Worm (Caenorhabditis elegans) whole organism, mixed stage, embryonic: ENCODE data around the gene sru-31.

ENCODE experiments used
- M03D4.4 ChIP-seq: sonication (generic microtip); optimal IDR thresholded peaks from 2 replicates; lab custom pipeline; 2017; ENCODE audit warnings: mild to moderate bottlenecking, missing genetic modification characterization, missing compliant biosample characterization
- bed-3 ChIP-seq: fragments of 200-800 bp; sonication (Bioruptor generic); optimal IDR thresholded peaks from 3 replicates; lab custom pipeline; 2018; ENCODE audit warnings: mild to moderate bottlenecking, missing genetic modification characterization, moderate library complexity, missing compliant biosample characterization
- blmp-1 ChIP-seq: fragments of 150-350 bp; optimal IDR thresholded peaks from 2 replicates; lab custom pipeline; 2014; ENCODE audit warnings: missing biosample characterization, missing genetic modification characterization
- ceh-39 ChIP-seq: fragments of 150-350 bp; optimal IDR thresholded peaks from 2 replicates; lab custom pipeline; 2014; ENCODE audit warnings: missing biosample characterization, missing genetic modification characterization
- ceh-43 ChIP-seq: fragments of 200-800 bp; sonication (Bioruptor generic); optimal IDR thresholded peaks from 2 replicates; lab custom pipeline; 2018; ENCODE audit warnings: mild to moderate bottlenecking, missing genetic modification characterization, moderate library complexity, missing compliant biosample characterization
- ces-1 ChIP-seq: fragments of 150-350 bp; optimal IDR thresholded peaks from 2 replicates; lab custom pipeline; 2014; ENCODE audit warnings: missing biosample characterization, missing genetic modification reagents, missing genetic modification characterization
- cnd-1 ChIP-seq: fragments of 200-800 bp; sonication (Bioruptor generic); optimal IDR thresholded peaks from 2 replicates; lab custom pipeline; 2018; ENCODE audit warnings: mild to moderate bottlenecking, missing genetic modification characterization, missing compliant biosample characterization
- drap-1 ChIP-seq: fragments of 200-800 bp; sonication (Bioruptor generic); optimal IDR thresholded peaks from 3 replicates; lab custom pipeline; 2018; ENCODE audit warnings: mild to moderate bottlenecking, missing genetic modification characterization, missing compliant biosample characterization
- elt-1 ChIP-seq: sonication (generic microtip); optimal IDR thresholded peaks from 2 replicates; lab custom pipeline; 2017; ENCODE audit warnings: missing genetic modification characterization, mild to moderate bottlenecking, missing compliant biosample characterization, antibody characterized with exemption, moderate library complexity, borderline replicate concordance; ENCODE audit not compliant: insufficient read depth
- elt-3 ChIP-seq: fragments of 150-350 bp; optimal IDR thresholded peaks from 2 replicates; lab custom pipeline; 2014; ENCODE audit warnings: missing biosample characterization, missing genetic modification characterization
- flh-1 ChIP-seq: fragments of 200-800 bp; sonication (Bioruptor generic); optimal IDR thresholded peaks from 2 replicates; lab custom pipeline; 2018; ENCODE audit warnings: mild to moderate bottlenecking, missing genetic modification characterization, moderate library complexity, missing compliant biosample characterization
- ham-2 ChIP-seq: fragments of 200-800 bp; sonication (Bioruptor generic); optimal IDR thresholded peaks from 2 replicates; lab custom pipeline; 2018; ENCODE audit warnings: mild to moderate bottlenecking, missing genetic modification characterization, missing compliant biosample characterization
- hlh-1 ChIP-seq: fragments of 150-350 bp; optimal IDR thresholded peaks from 2 replicates; lab custom pipeline; 2014; ENCODE audit warnings: missing biosample characterization, missing genetic modification reagents, missing genetic modification characterization
- lin-13 ChIP-seq: fragments of 150-350 bp; optimal IDR thresholded peaks from 2 replicates; lab custom pipeline; 2014; ENCODE audit warnings: missing biosample characterization, missing genetic modification characterization
- lin-32 ChIP-seq: fragments of 200-800 bp; sonication (Bioruptor generic); optimal IDR thresholded peaks from 2 replicates; lab custom pipeline; 2018; ENCODE audit warnings: mild to moderate bottlenecking, missing genetic modification characterization, missing compliant biosample characterization
- lsy-2 ChIP-seq: fragments of 150-350 bp; optimal IDR thresholded peaks from 2 replicates; lab custom pipeline; 2014; ENCODE audit warnings: missing biosample characterization, missing genetic modification characterization
- mab-5 ChIP-seq: fragments of 150-350 bp; optimal IDR thresholded peaks from 2 replicates; lab custom pipeline; 2014; ENCODE audit warnings: missing biosample characterization, missing genetic modification characterization
- mep-1 ChIP-seq: fragments of 150-350 bp; optimal IDR thresholded peaks from 2 replicates; lab custom pipeline; 2017; ENCODE audit warnings: missing biosample characterization, missing genetic modification reagents, missing genetic modification characterization, inconsistent platforms
- mls-2 ChIP-seq: sonication (generic microtip); optimal IDR thresholded peaks from 2 replicates; lab custom pipeline; 2016; ENCODE audit warnings: mild to moderate bottlenecking, missing genetic modification characterization, moderate library complexity, missing compliant biosample characterization
- nhr-12 ChIP-seq: fragments of 150-350 bp; optimal IDR thresholded peaks from 2 replicates; lab custom pipeline; 2014; ENCODE audit warnings: missing biosample characterization, missing genetic modification characterization
- nhr-2 ChIP-seq: fragments of 150-350 bp; optimal IDR thresholded peaks from 2 replicates; lab custom pipeline; 2014; ENCODE audit warnings: missing biosample characterization, missing genetic modification characterization
- nhr-237 ChIP-seq: fragments of 150-350 bp; optimal IDR thresholded peaks from 2 replicates; lab custom pipeline; 2014; ENCODE audit warnings: missing biosample characterization, missing genetic modification characterization
- nhr-28 ChIP-seq: fragments of 150-350 bp; optimal IDR thresholded peaks from 2 replicates; lab custom pipeline; 2014; ENCODE audit warnings: missing biosample characterization, missing genetic modification characterization
- nhr-76 ChIP-seq: sonication (generic microtip); optimal IDR thresholded peaks from 2 replicates; lab custom pipeline; 2017; ENCODE audit warnings: missing biosample characterization, missing genetic modification characterization
- pha-4 ChIP-seq: fragments of 150-350 bp; optimal IDR thresholded peaks from 2 replicates; lab custom pipeline; 2018; ENCODE audit warnings: missing biosample characterization, missing genetic modification reagents, missing genetic modification characterization
- sptf-1 ChIP-seq: sonication (generic microtip); optimal IDR thresholded peaks from 2 replicates; lab custom pipeline; 2017; ENCODE audit warnings: mild to moderate bottlenecking, missing genetic modification characterization, moderate library complexity, missing compliant biosample characterization
- tbx-8 ChIP-seq: fragments of 200-800 bp; sonication (Bioruptor generic); optimal IDR thresholded peaks from 2 replicates; lab custom pipeline; 2018; ENCODE audit warnings: mild to moderate bottlenecking, missing genetic modification characterization, moderate library complexity, missing compliant biosample characterization
- unc-120 ChIP-seq: sonication (generic microtip); optimal IDR thresholded peaks from 2 replicates; lab custom pipeline; 2017; ENCODE audit warnings: missing genetic modification characterization, missing compliant biosample characterization; ENCODE audit not compliant: poor library complexity, severe bottlenecking
- unc-39 ChIP-seq: fragments of 150-350 bp; optimal IDR thresholded peaks from 2 replicates; lab custom pipeline; 2014; ENCODE audit warnings: missing biosample characterization, missing genetic modification characterization
- unc-62 ChIP-seq: fragments of 150-350 bp; optimal IDR thresholded peaks from 2 replicates; lab custom pipeline; 2014; ENCODE audit warnings: missing biosample characterization, missing genetic modification reagents, missing genetic modification characterization
- zip-8 ChIP-seq: fragments of 150-350 bp; optimal IDR thresholded peaks from 2 replicates; lab custom pipeline; 2014; ENCODE audit warnings: missing biosample characterization, missing genetic modification characterization

sru-31 gene

DNA sequence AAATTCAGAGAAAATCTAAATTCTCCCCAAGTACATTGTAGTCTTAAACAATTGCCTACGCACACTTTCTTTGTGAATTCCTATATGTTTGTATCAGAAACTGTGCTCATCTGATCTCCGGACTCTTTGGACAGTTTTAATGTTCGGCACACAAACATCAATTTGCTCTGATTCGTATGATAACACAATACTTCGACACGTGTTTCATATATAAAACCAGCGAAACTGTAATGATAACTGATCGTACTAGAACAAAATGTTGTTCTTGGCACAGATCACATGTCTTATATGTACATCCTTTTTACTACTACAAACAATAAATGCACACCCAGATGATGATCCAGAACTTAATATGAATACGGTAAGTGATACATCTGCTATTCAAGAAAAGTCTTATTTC is 25.2 kb upstream of the sru-31 start, which contains the start of gene lipl-2:
Gene lipl-2, plus strand, starts transcription at position 236 of the 400 bp plus-strand sequence.
- TF ChIP-seq nhr-76 (tag; lab: Kevin White, UChicago) (no peak), unc-39 (tag; lab: Kevin White, UChicago) (no peak), elt-1 (tag; lab: Kevin White, UChicago) (no peak), nhr-2 (tag; lab: Kevin White, UChicago) (no peak), ceh-39 (tag; lab: Kevin White, UChicago) (no peak), drap-1 (GFP tag; lab: Kevin White, UChicago) (no peak), cnd-1 (tag; lab: Kevin White, UChicago) (no peak), tbx-8 (GFP tag; lab: Kevin White, UChicago) (no peak), bed-3 (GFP tag; lab: Kevin White, UChicago) (no peak), flh-1 (no peak)
- TF ChIP-seq, all 35 proteins: peak for 0

DNA sequence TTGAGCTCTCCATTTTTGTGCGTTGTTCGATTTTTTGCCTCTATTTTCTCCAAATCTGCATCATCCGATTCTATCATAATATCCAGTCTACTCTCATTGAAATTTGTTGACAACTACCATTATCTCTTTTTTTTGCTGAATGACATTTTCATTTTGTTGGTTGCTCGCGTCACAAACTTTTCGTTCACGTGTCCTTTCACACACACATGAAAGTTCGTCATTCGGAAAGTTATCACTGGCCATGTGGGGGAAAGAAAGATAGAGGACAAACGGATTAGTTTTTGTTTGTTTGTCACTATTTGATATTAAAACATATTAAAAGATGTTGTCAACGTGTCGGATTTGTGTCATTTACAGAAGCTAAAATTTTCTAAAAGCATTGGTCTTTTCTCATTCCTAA is 21.5 kb upstream of the sru-31 start:
- TF ChIP-seq zip-8 (tag; lab: Kevin White, UChicago) (no peak), drap-1 (GFP tag; lab: Kevin White, UChicago) (no peak)

DNA sequence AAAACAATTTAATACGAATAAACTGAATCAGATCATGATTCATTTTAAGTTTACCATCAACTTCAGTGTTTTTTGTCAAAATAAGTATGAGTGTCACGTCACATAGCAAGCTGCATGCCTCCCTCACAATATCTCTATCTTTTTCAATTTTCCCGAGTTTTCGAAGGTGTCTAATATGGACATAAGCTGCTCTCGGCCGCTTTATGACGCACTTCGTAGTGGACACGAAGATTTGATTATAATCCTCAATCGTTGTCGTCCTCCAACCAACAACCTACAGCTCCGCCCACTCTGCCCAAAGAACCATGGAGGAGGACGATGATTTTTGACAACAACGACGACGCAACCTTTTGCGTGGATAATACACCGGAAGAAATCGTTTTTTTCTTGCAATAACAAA is 20.5 kb upstream of the sru-31 start:
- TF ChIP-seq tbx-8 (GFP tag; lab: Kevin White, UChicago) (no peak), elt-3 (no peak), ces-1 (peak; percentile 17)

DNA sequence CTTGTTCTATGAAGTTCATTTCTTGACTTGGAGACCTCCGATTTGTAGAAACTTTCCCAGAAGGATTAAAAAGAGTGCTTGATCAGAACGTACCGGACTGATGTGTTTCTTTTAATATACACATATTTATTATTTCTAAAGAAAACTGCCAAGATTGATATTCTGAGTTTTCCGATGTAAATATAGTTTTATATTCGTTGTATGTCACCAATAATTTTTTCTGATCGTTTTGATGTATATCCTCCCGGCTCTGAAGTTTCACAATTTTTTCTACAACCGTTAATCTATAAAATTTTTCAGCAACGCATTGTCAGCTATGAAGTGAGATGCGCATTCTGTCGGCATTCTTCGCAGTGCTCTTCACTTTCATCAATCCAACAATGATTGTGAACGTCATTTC is 19.9 kb upstream of the sru-31 start, which contains the start of gene F46B6.9:
Gene F46B6.9, plus strand, starts transcription at position 301 of the 400 bp plus-strand sequence.
- TF ChIP-seq ceh-43 (GFP tag; lab: Kevin White, UChicago) (no peak), elt-1 (tag; lab: Kevin White, UChicago) (no peak), nhr-12 (no peak), unc-62 (no peak), nhr-76 (tag; lab: Kevin White, UChicago) (no peak), cnd-1 (tag; lab: Kevin White, UChicago) (no peak), mep-1 (tag; lab: Kevin White, UChicago) (no peak), sptf-1 (tag; lab: Kevin White, UChicago) (no peak), bed-3 (GFP tag; lab: Kevin White, UChicago) (no peak), ces-1 (no peak), hlh-1 (tag; lab: Kevin White, UChicago) (no peak), pha-4 (tag; lab: Kevin White, UChicago) (no peak), nhr-28 (no peak), lsy-2 (tag; lab: Kevin White, UChicago) (no peak), unc-39 (tag; lab: Kevin White, UChicago) (no peak), lin-32 (no peak)

DNA sequence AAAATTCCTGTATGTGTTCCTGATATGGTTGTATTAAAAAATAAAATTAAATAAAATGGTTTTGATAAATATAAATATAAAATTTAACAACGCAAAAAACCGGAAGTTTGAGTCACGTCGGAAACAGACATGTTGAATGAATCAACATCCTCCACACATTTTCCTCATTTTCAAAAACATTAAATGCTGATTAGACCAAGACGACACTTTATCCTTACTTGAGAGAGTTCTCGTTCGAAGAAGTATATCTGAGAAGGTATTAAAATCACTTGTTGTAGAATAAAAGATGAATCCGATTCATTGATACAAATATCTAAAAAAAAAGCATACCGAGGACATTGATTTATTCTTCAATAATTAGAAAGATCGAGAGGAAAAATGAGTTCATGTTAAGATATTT is 18.3 kb upstream of the sru-31 start:
- no peak for TF ChIP-seq unc-120 (tag; lab: Kevin White, UChicago)
- TF ChIP-seq tbx-8 (GFP tag; lab: Kevin White, UChicago) = no peak
- no peak for TF ChIP-seq M03D4.4
- TF ChIP-seq nhr-76 (tag; lab: Kevin White, UChicago) = no peak
- TF ChIP-seq nhr-28 = no peak
- no peak for TF ChIP-seq unc-62
- no peak for TF ChIP-seq lin-32
- no peak for TF ChIP-seq mab-5
- no peak for TF ChIP-seq pha-4 (tag; lab: Kevin White, UChicago)
- no peak for TF ChIP-seq mep-1 (tag; lab: Kevin White, UChicago)
- no peak for TF ChIP-seq mls-2 (tag; lab: Kevin White, UChicago)
- TF ChIP-seq lin-13 = no peak
- no peak for TF ChIP-seq ham-2 (GFP tag; lab: Kevin White, UChicago)
- no peak for TF ChIP-seq nhr-2 (tag; lab: Kevin White, UChicago)
- TF ChIP-seq nhr-237 (tag; lab: Kevin White, UChicago) = no peak
- TF ChIP-seq unc-39 (tag; lab: Kevin White, UChicago) = no peak
- TF ChIP-seq ceh-43 (GFP tag; lab: Kevin White, UChicago) = no peak

DNA sequence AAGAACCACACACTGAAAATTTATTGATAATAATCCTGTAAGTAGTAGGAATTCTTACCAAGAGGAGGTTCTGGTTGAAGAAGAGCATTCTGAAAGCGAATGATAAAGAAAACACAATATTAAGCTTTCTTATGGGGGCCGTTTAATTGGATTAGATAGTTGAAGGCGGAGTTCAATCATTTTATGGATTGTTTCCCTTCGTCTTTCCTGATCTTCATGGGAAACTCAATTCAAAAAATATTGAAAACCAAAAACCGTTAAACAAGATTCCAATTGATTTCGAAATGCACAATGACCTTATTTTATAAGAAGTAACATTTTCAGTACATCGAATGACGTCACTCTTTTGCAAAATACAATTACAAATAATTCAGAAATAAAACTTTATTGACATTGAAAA is 17.4 kb upstream of the sru-31 start, which contains the start of gene F46B6.13:
Gene F46B6.13, minus strand, starts transcription at position 101 of the 400 bp plus-strand sequence.
- no peak for TF ChIP-seq nhr-237 (tag; lab: Kevin White, UChicago)
- TF ChIP-seq nhr-2 (tag; lab: Kevin White, UChicago) = no peak
- no peak for TF ChIP-seq bed-3 (GFP tag; lab: Kevin White, UChicago)
- TF ChIP-seq ceh-39 (tag; lab: Kevin White, UChicago) = no peak
- no peak for TF ChIP-seq zip-8 (tag; lab: Kevin White, UChicago)
- no peak for TF ChIP-seq lsy-2 (tag; lab: Kevin White, UChicago)
- TF ChIP-seq tbx-8 (GFP tag; lab: Kevin White, UChicago) = no peak
- TF ChIP-seq nhr-28 = no peak
- TF ChIP-seq unc-120 (tag; lab: Kevin White, UChicago) = no peak
- TF ChIP-seq lin-32 = no peak
- TF ChIP-seq mls-2 (tag; lab: Kevin White, UChicago) = no peak
- TF ChIP-seq pha-4 (tag; lab: Kevin White, UChicago) = no peak
- no peak for TF ChIP-seq flh-1
- TF ChIP-seq unc-62 = no peak
- TF ChIP-seq lin-13 = no peak
- TF ChIP-seq mep-1 (tag; lab: Kevin White, UChicago) = no peak
- TF ChIP-seq blmp-1 = no peak
- no peak for TF ChIP-seq nhr-12
- TF ChIP-seq mab-5 = no peak
- TF ChIP-seq, all 35 proteins: peak for 0
